Worm (Caenorhabditis elegans) whole organism, dauer: ENCODE measurements around the gene scl-9.

Experiments
- unc-62 ChIP-seq: sonication (generic microtip); optimal IDR thresholded peaks from 2 replicates; lab custom pipeline; 2017; ENCODE audit warnings: missing biosample characterization, missing genetic modification reagents, missing genetic modification characterization

Gene scl-9

DNA sequence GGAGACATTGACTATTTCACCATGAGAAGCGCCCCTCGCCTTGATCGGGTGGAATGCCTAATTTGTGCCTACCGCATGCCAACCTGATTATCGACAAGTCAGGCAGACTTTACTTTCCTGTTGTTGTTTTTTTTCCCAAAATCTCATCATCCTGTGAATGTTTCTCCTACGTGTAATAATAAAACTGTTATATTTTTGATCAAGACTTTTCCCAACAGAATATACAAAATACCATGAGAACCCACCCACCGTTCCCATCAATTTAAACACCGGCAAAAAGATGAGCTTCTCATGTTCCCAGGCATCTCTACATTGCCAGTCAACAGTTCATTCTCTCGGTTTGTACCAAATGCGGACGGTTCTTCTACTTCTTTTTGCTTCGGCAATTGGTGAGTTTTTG is at the start of gene scl-9:
Gene scl-9, plus strand, starts transcription at position 301 of the 400 bp plus-strand sequence.
- TF ChIP-seq unc-62: no peak

DNA sequence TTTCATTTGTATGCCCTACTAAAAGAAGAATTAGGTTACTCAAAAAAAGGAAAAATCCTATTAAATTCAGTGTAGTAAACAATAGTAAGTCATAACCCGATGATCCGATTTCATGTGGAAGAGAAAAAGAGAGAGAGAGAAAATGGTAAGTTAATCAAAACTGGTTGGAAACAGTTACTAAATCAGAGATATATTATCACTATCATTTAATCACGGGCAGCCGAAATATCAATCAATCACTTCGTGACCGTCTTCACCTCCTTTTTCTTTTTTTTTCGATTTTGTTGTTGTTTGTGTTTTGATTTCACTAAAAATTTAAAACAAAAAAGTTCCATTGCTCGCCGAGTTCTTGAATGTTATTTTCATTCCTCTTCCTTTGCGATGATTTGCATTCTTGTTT is 49.4 kb upstream of the scl-9 start:
- no peak for TF ChIP-seq unc-62

DNA sequence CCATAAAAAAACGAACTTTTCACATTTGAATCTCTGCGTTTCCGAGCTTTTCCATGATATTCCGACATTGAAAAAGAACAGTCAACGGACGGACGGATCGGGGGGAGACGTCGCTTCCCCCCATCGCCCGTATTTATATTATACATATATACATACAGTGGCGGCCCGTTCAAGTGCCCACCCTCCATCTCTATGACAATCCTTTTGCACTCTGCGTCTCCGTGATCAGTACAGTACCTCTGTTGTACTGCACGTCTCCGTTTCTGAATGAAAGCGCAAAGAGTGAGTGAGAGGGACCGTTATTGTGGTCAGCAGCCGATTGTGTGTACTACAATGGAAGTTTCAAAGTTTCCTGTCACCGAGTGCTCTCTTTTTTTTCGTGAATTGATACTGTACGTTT is 47.9 kb upstream of the scl-9 start:
- TF ChIP-seq unc-62: no peak

DNA sequence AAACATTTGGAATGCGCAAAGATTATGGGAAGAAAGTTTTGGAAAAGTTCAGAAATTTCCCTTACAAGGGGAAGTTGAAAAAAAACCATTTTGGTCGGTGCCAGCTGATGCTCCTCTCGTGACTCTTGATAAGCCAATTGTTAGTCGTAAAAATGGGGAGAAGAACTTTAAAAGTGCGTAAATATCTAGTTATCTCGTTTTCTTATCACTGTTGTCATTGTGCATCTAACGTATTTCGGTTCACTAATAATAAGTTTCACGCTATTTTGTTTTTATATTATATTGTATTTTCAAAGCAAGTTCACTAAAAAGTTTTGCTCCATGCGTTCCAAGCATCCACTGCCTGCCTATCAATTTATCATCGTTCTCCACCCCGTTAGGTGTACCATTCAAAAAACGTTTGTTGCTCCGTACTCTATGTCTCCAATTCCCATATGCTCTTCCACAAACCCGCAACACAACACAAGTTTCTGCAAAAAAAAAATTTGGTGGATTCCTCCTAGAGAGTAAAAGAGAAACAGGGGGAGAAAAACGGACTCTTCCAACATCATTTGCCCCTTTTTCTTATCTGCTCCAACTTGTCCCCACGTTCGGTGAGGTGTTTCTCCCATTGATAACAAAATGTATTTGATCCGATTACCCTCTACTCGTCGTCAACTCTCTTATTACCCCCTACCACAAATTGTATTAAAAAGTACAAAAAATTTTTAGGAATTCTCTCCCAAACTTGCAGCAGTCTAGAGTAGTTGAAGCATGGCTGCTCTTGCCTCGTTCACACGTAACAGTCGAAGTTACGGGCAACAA is 38.3 kb upstream of the scl-9 start, which contains the start of gene mbk-2:
Gene mbk-2, plus strand, starts transcription at position 754 of the 804 bp plus-strand sequence.
- TF ChIP-seq unc-62: no peak

DNA sequence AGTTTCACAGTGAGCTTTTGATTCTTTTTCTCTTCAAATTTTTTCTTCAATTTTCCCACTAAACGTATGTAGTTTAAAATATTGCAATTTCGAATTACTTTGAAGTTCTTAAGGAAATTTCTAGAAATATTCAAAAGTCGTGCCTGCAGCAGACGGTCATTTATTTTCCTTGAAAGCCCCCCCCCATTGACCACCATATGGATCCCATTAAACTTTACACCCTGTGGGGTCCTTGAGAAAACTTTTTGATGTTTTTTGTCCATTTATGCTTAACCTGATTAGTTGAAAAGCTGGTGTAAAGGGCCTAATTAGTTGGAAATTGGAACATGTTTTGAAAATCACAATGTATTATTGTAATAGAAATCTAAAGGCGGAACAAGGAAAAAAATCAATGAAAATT is 37.4 kb upstream of the scl-9 start:
- TF ChIP-seq unc-62: no peak

DNA sequence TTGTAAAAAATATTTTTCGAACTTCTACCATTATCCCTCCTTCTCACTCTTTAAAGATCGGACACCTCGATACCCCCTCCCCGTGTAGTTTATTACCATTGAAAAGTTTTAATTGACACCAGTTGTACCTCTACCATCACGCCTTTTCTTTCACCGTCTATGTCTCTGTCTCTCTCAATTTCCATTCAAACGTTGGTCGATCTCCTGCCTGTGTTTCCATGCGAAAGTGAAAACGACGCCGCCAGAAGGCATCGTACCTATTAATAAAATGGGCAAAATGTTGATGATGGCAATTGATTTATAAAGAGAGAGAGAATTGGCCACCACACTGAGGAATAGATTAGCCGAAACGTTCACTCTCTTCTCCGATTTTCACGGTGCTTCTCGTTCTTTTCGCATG is 33.7 kb upstream of the scl-9 start:
- TF ChIP-seq unc-62: no peak

DNA sequence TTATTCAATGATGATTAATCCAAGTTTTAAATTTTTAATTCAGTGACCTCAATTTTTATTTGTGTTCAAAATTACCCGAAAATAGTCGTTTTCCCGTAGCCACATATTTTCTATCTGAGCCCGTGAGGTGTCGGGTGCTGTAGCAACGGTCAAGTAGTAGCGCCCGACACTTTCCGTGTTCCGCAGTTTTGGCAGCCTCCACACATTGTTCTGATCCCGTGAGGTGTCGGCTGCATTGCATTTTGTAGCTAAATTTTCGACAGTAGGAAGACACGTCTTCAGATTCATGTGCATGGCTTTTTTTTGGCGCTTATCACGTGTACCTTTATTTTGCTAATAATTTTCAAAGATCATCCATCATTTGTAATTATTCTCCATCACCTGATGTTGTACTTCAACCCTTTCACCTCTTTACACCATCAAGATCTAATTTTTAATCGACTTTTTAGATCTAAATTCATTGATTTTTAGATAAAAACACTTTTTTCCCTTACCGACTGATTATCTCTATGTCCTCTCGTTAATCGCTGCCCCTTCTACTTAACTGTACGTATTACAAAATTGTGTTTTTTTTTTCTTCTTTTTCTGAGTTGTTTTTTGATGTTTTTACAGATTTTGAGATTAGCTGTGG is 33.1 kb upstream of the scl-9 start:
- no peak for TF ChIP-seq unc-62

DNA sequence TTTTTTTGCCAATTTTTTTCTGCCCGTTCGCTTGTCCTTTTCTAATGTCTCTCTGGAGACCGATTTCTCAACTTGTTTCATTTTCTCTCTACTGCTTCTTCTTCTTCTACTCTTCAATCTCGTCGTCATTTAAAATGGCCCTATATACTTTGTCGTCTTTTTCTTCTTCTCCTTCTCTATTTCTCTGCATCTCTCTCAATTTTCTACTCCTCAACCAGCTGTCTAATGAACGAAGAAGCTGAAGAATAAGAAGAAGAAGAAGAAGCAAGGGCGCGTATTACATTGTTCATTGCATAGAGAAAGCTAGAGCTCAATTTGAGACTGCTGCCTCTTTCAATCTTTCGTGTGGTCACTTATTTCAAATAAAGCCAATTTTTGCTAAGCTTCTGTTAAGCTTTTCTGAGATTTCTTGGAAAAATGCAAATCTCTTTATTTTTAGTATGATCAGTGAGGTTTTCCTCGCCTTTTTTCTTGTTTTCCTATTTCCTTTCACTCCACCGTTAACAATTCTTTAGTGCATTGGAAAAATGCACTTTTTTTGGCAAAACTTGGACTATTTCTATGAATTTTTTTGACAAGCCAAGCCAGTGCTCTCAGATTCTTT is 31.0 kb upstream of the scl-9 start:
- no peak for TF ChIP-seq unc-62

DNA sequence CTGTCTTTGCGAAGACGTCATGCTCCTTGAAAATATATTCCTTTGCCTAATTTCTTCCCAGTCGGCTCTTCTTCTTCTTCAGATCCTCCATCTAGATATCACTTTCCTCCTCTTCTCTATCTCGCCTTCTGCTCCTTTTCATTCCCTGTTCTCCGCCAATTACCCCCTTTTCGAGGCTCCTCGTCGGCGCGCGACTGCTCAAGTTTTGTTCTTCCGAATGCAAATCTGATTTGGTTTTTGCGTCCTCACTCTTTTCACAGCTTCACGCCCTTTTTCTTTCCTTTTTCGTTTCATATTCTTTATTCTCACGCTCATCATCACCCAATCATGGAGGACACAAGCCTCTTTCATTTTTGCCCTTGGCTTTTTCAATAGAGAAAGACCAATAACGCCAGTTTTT is 30.1 kb upstream of the scl-9 start:
- no peak for TF ChIP-seq unc-62

DNA sequence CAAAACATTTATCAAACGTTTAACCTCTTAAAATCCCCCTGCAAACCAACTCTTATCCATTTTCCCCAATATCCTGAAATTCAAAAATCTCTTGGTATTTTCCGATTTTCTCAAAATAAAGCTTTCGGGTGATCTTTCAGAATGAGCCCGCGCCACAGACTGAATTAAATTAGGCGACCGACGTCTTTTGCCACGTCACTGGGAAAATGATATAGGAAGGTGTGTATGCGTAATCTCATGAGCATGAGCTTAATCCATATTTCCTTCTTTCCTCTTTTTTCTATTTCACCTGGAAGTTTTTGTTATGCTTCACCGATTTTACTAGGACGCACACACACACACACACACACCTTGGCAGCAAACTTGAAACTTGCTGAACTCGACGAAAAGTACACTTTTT is 25.9 kb upstream of the scl-9 start:
- no peak for TF ChIP-seq unc-62

DNA sequence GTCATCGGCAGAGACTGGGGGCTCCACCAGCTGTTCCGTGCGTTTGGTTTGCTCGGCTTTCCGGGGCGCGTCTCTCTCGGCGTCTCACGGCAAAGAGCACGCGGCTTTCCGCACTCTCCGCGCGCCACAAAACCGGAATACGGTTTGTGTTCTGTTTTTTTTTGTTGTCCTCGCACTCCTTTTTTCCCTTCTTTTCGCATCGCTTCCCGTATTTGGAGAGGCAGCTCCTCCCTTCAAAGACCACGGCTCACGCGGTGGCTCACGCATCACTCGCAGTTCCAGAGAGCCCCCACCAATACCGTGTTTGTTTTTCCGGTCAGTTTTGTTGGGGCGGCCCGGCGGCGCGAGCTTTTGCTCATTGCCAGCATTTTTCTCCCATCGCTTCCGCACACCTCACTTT is 24.1 kb upstream of the scl-9 start:
- TF ChIP-seq unc-62: no peak

DNA sequence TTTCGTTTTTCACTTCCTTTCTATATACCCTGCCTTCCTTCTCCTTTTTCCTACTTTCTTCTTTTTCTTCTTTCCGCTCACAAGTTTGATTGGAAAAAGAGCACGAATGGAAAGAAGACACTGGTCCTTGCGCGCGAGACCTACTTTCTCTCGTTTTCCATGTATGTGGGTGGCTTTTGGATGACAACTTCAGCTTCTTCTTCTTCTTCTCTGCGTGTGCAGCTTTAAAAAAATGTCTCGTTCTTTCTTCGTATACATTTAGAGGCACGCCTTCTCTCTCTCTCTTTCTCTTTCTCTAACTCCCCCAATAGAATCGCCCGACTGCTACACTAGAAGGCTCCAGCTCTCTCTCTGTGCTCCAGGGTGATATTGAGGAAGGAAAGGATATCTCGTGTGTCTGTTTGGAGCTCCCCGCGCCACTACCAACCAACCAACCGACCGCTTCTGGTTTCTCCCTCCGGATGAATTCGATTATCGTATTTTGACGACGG is 21.1 kb upstream of the scl-9 start:
- no peak for TF ChIP-seq unc-62

DNA sequence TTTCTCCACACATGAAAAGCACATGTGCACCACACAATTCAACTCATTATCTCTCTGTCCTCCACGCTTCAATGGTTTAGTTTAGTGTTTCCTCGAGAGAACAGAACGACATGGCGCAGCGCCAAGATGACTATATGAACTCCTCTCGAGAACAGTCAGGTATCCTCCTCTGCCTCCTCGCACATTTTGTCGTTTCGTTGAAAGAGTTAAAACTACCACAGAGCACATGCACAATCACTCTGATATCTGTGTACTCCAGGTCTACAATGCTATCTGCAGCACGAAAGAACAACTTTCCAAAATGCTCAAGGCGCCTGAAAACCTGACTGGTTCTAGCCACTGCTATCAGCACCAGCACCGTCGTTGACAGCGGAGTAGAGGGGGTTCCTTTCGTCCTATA is 20.2 kb upstream of the scl-9 start:
- TF ChIP-seq unc-62: no peak

DNA sequence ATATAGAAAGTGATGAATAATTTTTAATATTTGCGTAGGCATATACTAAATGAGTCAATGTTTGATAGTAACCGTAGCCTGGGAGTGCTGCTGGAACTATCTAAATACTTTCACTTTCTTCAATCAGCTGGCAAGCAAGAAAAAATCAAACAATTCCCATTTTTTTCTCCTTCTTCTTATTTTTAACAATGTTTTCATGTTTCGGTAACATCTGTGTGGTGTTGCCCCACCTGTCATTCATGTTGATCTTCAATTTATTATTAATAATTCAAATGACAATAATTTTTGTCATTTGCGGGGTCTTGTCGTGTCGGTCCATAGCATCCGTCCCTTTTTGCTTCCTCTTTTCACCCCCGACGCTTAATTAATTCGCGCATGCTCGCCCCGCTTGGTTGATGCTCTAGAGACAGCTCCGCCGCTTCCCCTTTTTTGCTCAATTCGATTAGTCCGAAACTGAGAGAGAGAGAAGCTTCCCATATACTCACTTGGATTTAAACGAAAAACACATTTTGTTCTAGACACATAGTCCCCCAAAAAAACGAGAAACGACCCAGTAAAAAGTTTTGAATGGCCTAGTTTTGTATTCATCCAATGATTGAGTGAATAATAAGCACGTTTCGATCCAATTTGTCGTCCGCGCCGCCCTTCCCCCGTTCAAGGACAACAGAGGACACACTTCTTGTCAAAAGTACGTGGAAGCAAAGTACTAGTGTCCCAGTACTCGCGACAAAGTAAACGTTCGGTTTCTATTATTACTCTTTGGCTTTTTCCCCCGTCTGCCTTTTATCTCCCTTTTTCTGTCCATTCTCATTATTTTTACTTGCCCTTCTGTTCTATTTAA is 18.9 kb upstream of the scl-9 start:
- no peak for TF ChIP-seq unc-62

DNA sequence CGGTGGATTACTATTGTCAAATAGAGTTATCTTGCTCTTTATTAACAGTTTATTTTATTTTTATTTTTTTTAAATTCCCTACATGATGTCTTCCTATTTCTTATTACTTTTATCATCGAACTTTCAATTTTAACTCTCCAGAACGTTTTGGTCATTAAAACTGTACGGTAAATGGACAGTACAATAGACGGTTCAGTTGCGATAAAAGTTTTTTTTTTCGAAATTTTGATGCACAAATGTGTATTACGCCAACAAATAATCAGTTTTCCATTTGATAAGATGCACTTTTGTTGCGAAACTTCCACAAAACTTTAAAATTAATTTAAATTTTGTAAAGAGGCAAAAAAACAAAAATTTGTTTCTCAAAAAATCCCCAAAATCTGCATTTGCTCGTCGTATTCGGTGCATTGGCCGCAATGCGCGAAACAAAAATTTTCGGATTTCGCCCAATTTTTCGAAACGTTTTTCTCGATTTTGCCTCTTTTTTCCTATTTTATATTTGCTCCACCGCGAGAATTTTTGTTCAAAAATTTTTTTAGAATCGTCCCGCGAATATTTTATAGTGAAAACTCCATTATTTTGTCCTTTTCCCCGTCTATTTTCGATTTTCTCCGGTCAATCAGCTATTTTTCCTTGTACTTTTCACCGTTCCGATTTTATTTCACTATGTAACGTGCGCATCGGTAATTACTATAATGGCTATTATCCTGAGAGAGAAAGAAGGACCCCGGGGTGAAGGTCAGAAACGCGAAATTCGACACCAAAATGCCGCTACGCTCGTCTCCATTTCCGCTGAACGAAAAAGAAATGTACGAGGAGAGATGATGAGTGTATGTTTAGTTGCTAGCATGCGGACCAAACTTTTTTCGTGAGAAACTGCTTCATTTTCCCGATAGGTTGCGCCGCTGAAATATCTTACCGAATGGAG is 17.9 kb upstream of the scl-9 start:
- no peak for TF ChIP-seq unc-62
